Fruit fly (Drosophila melanogaster) S2 (cell line): ENCODE measurements around the gene CG34325.
A peak's percentile ranks its signal among the peaks of the same experiment; 100 is the strongest.

Experiments used
- CG8478 ChIP-seq: fragments of >200 bp; optimal IDR thresholded peaks from 2 replicates; lab custom pipeline; 2018
- CTCF ChIP-seq, 2 experiments: fragments of >200 bp; optimal IDR thresholded peaks; 2 replicates each; lab custom pipeline; 2018

Gene CG34325

DNA sequence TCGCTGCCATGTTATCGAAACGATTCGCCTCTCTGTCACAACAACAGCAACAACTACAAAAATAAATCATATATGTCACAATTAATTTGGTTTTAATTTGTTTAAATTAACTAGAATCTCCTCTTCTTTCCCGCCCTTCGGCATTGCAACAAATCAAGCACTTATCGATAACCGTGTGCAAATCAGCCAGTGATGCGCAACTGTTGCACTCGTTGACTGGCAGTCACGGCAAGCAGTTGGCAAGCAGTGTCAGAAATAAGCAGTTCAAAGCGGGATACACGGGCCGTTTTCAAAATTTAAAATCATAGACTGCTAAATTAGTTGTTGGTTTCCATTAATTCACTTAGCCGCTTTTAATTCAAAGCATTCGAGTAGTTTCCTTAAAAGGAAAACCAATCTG is 37.4 kb downstream of the CG34325 start, which contains the start of gene Axs:
Gene Axs, minus strand, starts transcription at position 131 of the 400 bp plus-strand sequence.
- TF ChIP-seq CG8478 (lab: Kevin White, UChicago) (no peak), CTCF (optimal IDR thresholded peaks at IDR 0.05; lab: Kevin White, UChicago) (peak; percentile 31 to 49)

- TF ChIP-seq CTCF (optimal IDR thresholded peaks at IDR 0.05; lab: Kevin White, UChicago), result no peak
- TF ChIP-seq CG8478 (lab: Kevin White, UChicago), result no peak
Measured at dm6 chrX:16678845-16679347, 42.3 kb downstream of the CG34325 start, which contains the start of the genes CG13010 and sing. Gene CG13010 (minus strand): TSS chrX:16678945. Gene sing (plus strand): TSS chrX:16679297.

- TF ChIP-seq CG8478 (lab: Kevin White, UChicago) (no peak), CTCF (optimal IDR thresholded peaks at IDR 0.05; lab: Kevin White, UChicago) (no peak)
Measured at dm6 chrX:16677163-16677562, 44.0 kb downstream of the CG34325 start.

- TF ChIP-seq CTCF (optimal IDR thresholded peaks at IDR 0.05; lab: Kevin White, UChicago), result no peak
- TF ChIP-seq CG8478 (lab: Kevin White, UChicago), result no peak
Measured at dm6 chrX:16676653-16677052, 44.6 kb downstream of the CG34325 start, which contains the start of gene CG13012. Gene CG13012 (minus strand): TSS chrX:16676753.

- TF ChIP-seq CG8478 (lab: Kevin White, UChicago) (no peak), CTCF (optimal IDR thresholded peaks at IDR 0.05; lab: Kevin White, UChicago) (no peak)
Measured at dm6 chrX:16674538-16674937, 46.7 kb downstream of the CG34325 start.

dm6 chrX:16672904-16673303 is 48.3 kb downstream of the CG34325 start:
- no peak for TF ChIP-seq CTCF (optimal IDR thresholded peaks at IDR 0.05; lab: Kevin White, UChicago)
- TF ChIP-seq CG8478 (lab: Kevin White, UChicago), result no peak

DNA sequence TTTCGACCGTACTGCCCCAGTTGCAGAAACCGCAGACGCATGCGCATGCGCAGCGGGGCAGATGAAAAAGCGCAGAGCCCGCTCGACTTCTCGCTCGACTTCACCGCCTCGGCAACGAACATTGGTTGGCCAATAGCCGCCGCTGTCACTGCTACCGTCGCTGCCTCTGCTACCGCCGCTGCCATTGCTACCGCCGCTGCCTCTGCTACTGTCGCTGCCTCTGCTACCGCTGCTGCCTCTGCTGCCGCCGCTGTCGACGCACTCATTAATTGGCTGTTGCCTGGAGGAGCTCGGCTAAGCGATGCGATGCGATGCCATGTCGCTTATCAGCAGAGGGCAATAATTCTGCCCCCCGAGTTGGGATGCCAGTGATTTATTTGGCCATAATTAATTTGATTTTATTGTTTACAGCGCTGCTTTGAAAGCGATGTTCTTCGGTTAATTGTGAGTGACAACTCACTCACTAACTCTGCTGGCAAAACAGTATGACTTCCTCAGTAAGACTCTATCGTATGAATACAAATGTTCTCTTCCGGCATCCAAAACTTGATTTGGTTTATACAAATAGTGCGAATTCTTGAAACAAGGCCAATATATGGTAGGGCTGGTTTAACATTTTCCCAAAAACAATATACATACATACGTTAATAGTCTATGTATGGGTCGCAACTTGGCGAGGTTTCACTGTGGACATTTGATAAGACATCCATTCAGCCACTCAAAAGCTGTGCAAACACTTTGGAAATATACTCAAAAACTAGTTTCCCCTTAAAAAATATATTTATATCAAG is 50.3 kb downstream of the CG34325 start:
- TF ChIP-seq CG8478 (lab: Kevin White, UChicago), result no peak
- no peak for TF ChIP-seq CTCF (optimal IDR thresholded peaks at IDR 0.05; lab: Kevin White, UChicago)

dm6 chrX:16670262-16670661 is 50.9 kb downstream of the CG34325 start:
- no peak for TF ChIP-seq CTCF (optimal IDR thresholded peaks at IDR 0.05; lab: Kevin White, UChicago)
- TF ChIP-seq CG8478 (lab: Kevin White, UChicago), result no peak

DNA sequence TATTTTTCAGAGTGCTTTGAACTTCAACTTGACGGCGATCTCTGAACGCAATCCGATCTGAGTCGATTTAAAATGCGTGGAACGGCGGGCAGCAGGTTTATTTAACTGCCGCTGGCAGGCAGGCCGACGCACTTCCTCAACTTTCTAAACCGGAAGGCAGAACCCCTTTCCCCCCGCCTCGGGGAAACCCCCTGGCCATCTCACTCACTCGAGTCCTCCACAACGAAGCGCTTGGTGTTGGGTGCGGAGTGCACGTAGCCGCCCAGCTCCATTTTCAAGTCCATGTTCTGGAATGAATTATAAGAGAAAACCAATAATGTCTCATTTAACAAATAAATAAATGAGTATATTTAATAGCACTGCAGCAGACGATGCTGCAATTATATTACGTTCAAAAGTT is 51.4 kb downstream of the CG34325 start:
- no peak for TF ChIP-seq CTCF (optimal IDR thresholded peaks at IDR 0.05; lab: Kevin White, UChicago)
- TF ChIP-seq CG8478 (lab: Kevin White, UChicago), result no peak
